Worm (Caenorhabditis elegans) whole organism, mixed stage, embryonic: ENCODE measurements around the gene W03C9.1.

Experiments used
- M03D4.4 ChIP-seq: sonication (generic microtip); optimal IDR thresholded peaks from 2 replicates; lab custom pipeline; 2017; ENCODE audit warnings: mild to moderate bottlenecking, missing genetic modification characterization, missing compliant biosample characterization
- bed-3 ChIP-seq: fragments of 200-800 bp; sonication (Bioruptor generic); optimal IDR thresholded peaks from 3 replicates; lab custom pipeline; 2018; ENCODE audit warnings: mild to moderate bottlenecking, missing genetic modification characterization, moderate library complexity, missing compliant biosample characterization
- ceh-39 ChIP-seq: fragments of 150-350 bp; optimal IDR thresholded peaks from 2 replicates; lab custom pipeline; 2014; ENCODE audit warnings: missing biosample characterization, missing genetic modification characterization
- ceh-83 ChIP-seq: fragments of 200-800 bp; sonication (Bioruptor generic); optimal IDR thresholded peaks from 2 replicates; lab custom pipeline; 2018; ENCODE audit warnings: mild to moderate bottlenecking, missing genetic modification characterization, missing compliant biosample characterization
- ces-1 ChIP-seq: fragments of 150-350 bp; optimal IDR thresholded peaks from 2 replicates; lab custom pipeline; 2014; ENCODE audit warnings: missing biosample characterization, missing genetic modification reagents, missing genetic modification characterization
- cnd-1 ChIP-seq: fragments of 200-800 bp; sonication (Bioruptor generic); optimal IDR thresholded peaks from 2 replicates; lab custom pipeline; 2018; ENCODE audit warnings: mild to moderate bottlenecking, missing genetic modification characterization, missing compliant biosample characterization
- drap-1 ChIP-seq: fragments of 200-800 bp; sonication (Bioruptor generic); optimal IDR thresholded peaks from 3 replicates; lab custom pipeline; 2018; ENCODE audit warnings: mild to moderate bottlenecking, missing genetic modification characterization, missing compliant biosample characterization
- elt-3 ChIP-seq: fragments of 150-350 bp; optimal IDR thresholded peaks from 2 replicates; lab custom pipeline; 2014; ENCODE audit warnings: missing biosample characterization, missing genetic modification characterization
- flh-1 ChIP-seq: fragments of 200-800 bp; sonication (Bioruptor generic); optimal IDR thresholded peaks from 2 replicates; lab custom pipeline; 2018; ENCODE audit warnings: mild to moderate bottlenecking, missing genetic modification characterization, moderate library complexity, missing compliant biosample characterization
- ham-2 ChIP-seq: fragments of 200-800 bp; sonication (Bioruptor generic); optimal IDR thresholded peaks from 2 replicates; lab custom pipeline; 2018; ENCODE audit warnings: mild to moderate bottlenecking, missing genetic modification characterization, missing compliant biosample characterization
- hlh-1 ChIP-seq: fragments of 150-350 bp; optimal IDR thresholded peaks from 2 replicates; lab custom pipeline; 2014; ENCODE audit warnings: missing biosample characterization, missing genetic modification reagents, missing genetic modification characterization
- lin-32 ChIP-seq: fragments of 200-800 bp; sonication (Bioruptor generic); optimal IDR thresholded peaks from 2 replicates; lab custom pipeline; 2018; ENCODE audit warnings: mild to moderate bottlenecking, missing genetic modification characterization, missing compliant biosample characterization
- lsy-2 ChIP-seq: fragments of 150-350 bp; optimal IDR thresholded peaks from 2 replicates; lab custom pipeline; 2014; ENCODE audit warnings: missing biosample characterization, missing genetic modification characterization
- mls-2 ChIP-seq: sonication (generic microtip); optimal IDR thresholded peaks from 2 replicates; lab custom pipeline; 2016; ENCODE audit warnings: mild to moderate bottlenecking, missing genetic modification characterization, moderate library complexity, missing compliant biosample characterization
- nhr-12 ChIP-seq: fragments of 150-350 bp; optimal IDR thresholded peaks from 2 replicates; lab custom pipeline; 2014; ENCODE audit warnings: missing biosample characterization, missing genetic modification characterization
- nhr-76 ChIP-seq: sonication (generic microtip); optimal IDR thresholded peaks from 2 replicates; lab custom pipeline; 2017; ENCODE audit warnings: missing biosample characterization, missing genetic modification characterization
- sem-2 ChIP-seq: fragments of 200-800 bp; sonication (Bioruptor generic); optimal IDR thresholded peaks from 2 replicates; lab custom pipeline; 2018; ENCODE audit warnings: mild to moderate bottlenecking, missing genetic modification characterization, missing compliant biosample characterization
- sptf-1 ChIP-seq: sonication (generic microtip); optimal IDR thresholded peaks from 2 replicates; lab custom pipeline; 2017; ENCODE audit warnings: mild to moderate bottlenecking, missing genetic modification characterization, moderate library complexity, missing compliant biosample characterization
- tbx-8 ChIP-seq: fragments of 200-800 bp; sonication (Bioruptor generic); optimal IDR thresholded peaks from 2 replicates; lab custom pipeline; 2018; ENCODE audit warnings: mild to moderate bottlenecking, missing genetic modification characterization, moderate library complexity, missing compliant biosample characterization
- unc-120 ChIP-seq: sonication (generic microtip); optimal IDR thresholded peaks from 2 replicates; lab custom pipeline; 2017; ENCODE audit warnings: missing genetic modification characterization, missing compliant biosample characterization; ENCODE audit not compliant: poor library complexity, severe bottlenecking
- unc-39 ChIP-seq: fragments of 150-350 bp; optimal IDR thresholded peaks from 2 replicates; lab custom pipeline; 2014; ENCODE audit warnings: missing biosample characterization, missing genetic modification characterization

The W03C9.1 gene

ce11 chrII:11916555-11916941 lies 45.4 kb downstream of the W03C9.1 start:
- TF ChIP-seq unc-39 (tag; lab: Kevin White, UChicago) (no peak), sem-2 (GFP tag; lab: Kevin White, UChicago) (no peak), M03D4.4 (tag; lab: Kevin White, UChicago) (no peak), ceh-83 (GFP tag; lab: Kevin White, UChicago) (no peak), tbx-8 (no peak), elt-3 (tag; lab: Kevin White, UChicago) (no peak), lsy-2 (no peak), sptf-1 (tag; lab: Kevin White, UChicago) (no peak), drap-1 (GFP tag; lab: Kevin White, UChicago) (no peak), hlh-1 (tag; lab: Kevin White, UChicago) (no peak), ces-1 (GFP tag; lab: Kevin White, UChicago) (no peak)

DNA sequence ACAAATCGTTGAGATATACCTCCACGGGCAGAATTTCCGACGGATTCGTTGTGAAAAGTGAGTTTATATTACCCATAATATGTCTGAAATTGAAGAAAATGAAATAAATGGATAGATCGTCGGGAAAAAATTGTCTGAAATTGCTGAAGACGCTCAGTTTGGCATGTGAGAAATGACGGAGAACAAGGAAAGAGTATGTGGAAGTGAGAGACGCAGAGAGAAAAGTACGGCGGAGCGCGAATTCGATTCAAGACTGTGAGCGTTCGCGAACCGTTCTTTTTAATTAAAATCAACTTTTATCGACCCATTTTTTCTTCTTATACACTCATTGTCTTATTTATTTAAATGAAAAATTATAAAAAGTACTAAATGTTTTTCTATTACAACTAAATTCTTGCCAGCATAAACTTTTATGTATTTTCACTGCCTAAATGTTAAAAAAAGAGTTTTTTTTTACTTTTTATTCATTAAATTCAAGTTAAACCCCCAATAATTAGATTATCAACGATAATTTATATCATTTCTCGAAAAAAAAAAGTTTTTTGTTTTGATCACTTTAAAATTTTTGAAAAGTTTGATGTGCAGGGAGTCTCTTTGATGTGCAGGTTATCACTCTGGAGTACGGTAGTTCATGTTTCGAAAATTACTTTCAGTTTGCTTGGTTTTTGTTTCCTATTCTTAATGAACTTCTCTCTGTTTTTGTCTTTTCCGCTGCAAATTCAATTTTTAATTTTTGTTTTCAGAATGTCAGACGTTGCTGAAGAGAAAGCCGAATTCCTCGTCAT lies 46.0 kb downstream of the W03C9.1 start, which contains the start of the genes vps-15 and hmg-12:
Gene vps-15 (minus strand): TSS at position 83 of the 785 bp plus-strand sequence.
Gene hmg-12 (plus strand): TSS at position 744 of the 785 bp plus-strand sequence.
- TF ChIP-seq lsy-2 (peak; percentile 87), mls-2 (tag; lab: Kevin White, UChicago) (no peak)

DNA sequence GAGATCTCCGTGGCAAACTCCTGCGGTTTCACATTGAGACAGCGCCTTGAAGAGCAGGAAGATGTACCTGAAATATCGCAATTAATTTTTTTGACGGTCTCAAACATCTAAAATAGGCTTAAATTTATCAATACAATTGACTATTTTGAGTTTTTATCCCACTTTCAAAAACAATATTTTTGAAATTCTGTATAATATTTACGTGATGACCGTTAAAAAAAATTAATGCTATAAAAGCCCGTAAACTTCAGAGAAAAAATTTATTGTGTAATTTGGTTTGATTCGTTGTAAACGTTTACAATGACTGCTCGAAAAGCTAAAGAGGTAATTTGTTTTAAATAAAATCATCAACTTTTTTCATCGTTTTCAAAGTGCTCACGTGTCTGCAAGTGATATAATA lies 47.6 kb downstream of the W03C9.1 start, which contains the start of gene ZK930.7:
Gene ZK930.7 (plus strand): TSS at position 301 of the 400 bp plus-strand sequence.
- TF ChIP-seq flh-1 (GFP tag; lab: Kevin White, UChicago) = no peak
- no peak for TF ChIP-seq mls-2 (tag; lab: Kevin White, UChicago)
- TF ChIP-seq tbx-8 = no peak
- no peak for TF ChIP-seq ceh-83 (GFP tag; lab: Kevin White, UChicago)
- no peak for TF ChIP-seq nhr-76 (tag; lab: Kevin White, UChicago)
- no peak for TF ChIP-seq ceh-39 (tag; lab: Kevin White, UChicago)
- TF ChIP-seq unc-120 = no peak
- no peak for TF ChIP-seq nhr-12
- TF ChIP-seq hlh-1 (tag; lab: Kevin White, UChicago) = no peak
- no peak for TF ChIP-seq lin-32 (GFP tag; lab: Kevin White, UChicago)
- no peak for TF ChIP-seq sem-2 (GFP tag; lab: Kevin White, UChicago)
- TF ChIP-seq bed-3 = no peak
- no peak for TF ChIP-seq sptf-1 (tag; lab: Kevin White, UChicago)
- TF ChIP-seq cnd-1 (tag; lab: Kevin White, UChicago) = no peak
- TF ChIP-seq ham-2 = no peak
